Worm (Caenorhabditis elegans): ENCODE measurements around the gene F40F8.1.

The F40F8.1 gene

ce11 chrII:11127364-11127763 lies at the start of gene F40F8.1:
Gene F40F8.1 (plus strand): TSS chrII:11127664.
- TF ChIP-seq unc-62 (GFP tag; optimal IDR thresholded peaks at IDR 0.05): no peak

- TF ChIP-seq unc-62 (GFP tag; optimal IDR thresholded peaks at IDR 0.05): no peak
Observed at ce11 chrII:11086770-11087169, 40.7 kb upstream of the F40F8.1 start.

- no peak for TF ChIP-seq unc-62 (GFP tag; optimal IDR thresholded peaks at IDR 0.05)
Observed at ce11 chrII:11088137-11088536, 39.3 kb upstream of the F40F8.1 start.

- TF ChIP-seq unc-62 (GFP tag; optimal IDR thresholded peaks at IDR 0.05): no peak
Observed at ce11 chrII:11089356-11089755, 38.1 kb upstream of the F40F8.1 start, which contains the start of gene unc-53. Gene unc-53 (minus strand): TSS chrII:11089456.

ce11 chrII:11091577-11091976 lies 35.9 kb upstream of the F40F8.1 start:
- TF ChIP-seq unc-62 (GFP tag; optimal IDR thresholded peaks at IDR 0.05): no peak

- TF ChIP-seq unc-62 (GFP tag; optimal IDR thresholded peaks at IDR 0.05): no peak
Observed at ce11 chrII:11092413-11092812, 35.1 kb upstream of the F40F8.1 start, which contains the start of gene rpl-42. Gene rpl-42 (plus strand): TSS chrII:11092713.

ce11 chrII:11094431-11094830 lies 33.0 kb upstream of the F40F8.1 start:
- TF ChIP-seq unc-62 (GFP tag; optimal IDR thresholded peaks at IDR 0.05): no peak

- no peak for TF ChIP-seq unc-62 (GFP tag; optimal IDR thresholded peaks at IDR 0.05)
Observed at ce11 chrII:11096233-11096632, 31.2 kb upstream of the F40F8.1 start, which contains the start of gene nbs-1. Gene nbs-1 (minus strand): TSS chrII:11096478.

- no peak for TF ChIP-seq unc-62 (GFP tag; optimal IDR thresholded peaks at IDR 0.05)
Observed at ce11 chrII:11097154-11097887, 30.1 kb upstream of the F40F8.1 start, which contains the start of the genes rpl-36.A and nuo-1. Gene rpl-36.A (minus strand): TSS chrII:11097204. Gene nuo-1 (plus strand): TSS chrII:11097837.

ce11 chrII:11099841-11100240 lies 27.6 kb upstream of the F40F8.1 start, which contains the start of gene C09H10.4:
Gene C09H10.4 (plus strand): TSS chrII:11100141.
- TF ChIP-seq unc-62 (GFP tag; optimal IDR thresholded peaks at IDR 0.05): no peak

ce11 chrII:11101171-11101570 lies 26.3 kb upstream of the F40F8.1 start:
- TF ChIP-seq unc-62 (GFP tag; optimal IDR thresholded peaks at IDR 0.05): no peak

ce11 chrII:11103052-11103451 lies 24.4 kb upstream of the F40F8.1 start:
- no peak for TF ChIP-seq unc-62 (GFP tag; optimal IDR thresholded peaks at IDR 0.05)

ce11 chrII:11103657-11104056 lies 23.8 kb upstream of the F40F8.1 start, which contains the start of gene C09H10.5:
Gene C09H10.5 (minus strand): TSS chrII:11103757.
- no peak for TF ChIP-seq unc-62 (GFP tag; optimal IDR thresholded peaks at IDR 0.05)

- TF ChIP-seq unc-62 (GFP tag; optimal IDR thresholded peaks at IDR 0.05): no peak
Observed at ce11 chrII:11104162-11104561, 23.3 kb upstream of the F40F8.1 start, which contains the start of gene C09H10.9. Gene C09H10.9 (plus strand): TSS chrII:11104462.

- no peak for TF ChIP-seq unc-62 (GFP tag; optimal IDR thresholded peaks at IDR 0.05)
Observed at ce11 chrII:11105981-11106711, 21.3 kb upstream of the F40F8.1 start, which contains the start of gene nasp-1. Gene nasp-1 (plus strand): TSS chrII:11106612.

- no peak for TF ChIP-seq unc-62 (GFP tag; optimal IDR thresholded peaks at IDR 0.05)
Observed at ce11 chrII:11107828-11108227, 19.6 kb upstream of the F40F8.1 start, which contains the start of gene apc-17. Gene apc-17 (plus strand): TSS chrII:11108128.

Data from whole organism, dauer.